Worm (Caenorhabditis elegans) whole organism, young adult: ENCODE measurements around the gene cpar-1.
A peak's percentile ranks its signal among the peaks of the same experiment; 100 is the strongest.

ENCODE experiments used
- C17E4.6 ChIP-seq: fragments of 200-800 bp; sonication (Bioruptor generic); IDR thresholded peaks from 2 replicates; pipeline ENCODE4 v1.3.6; 2022; ENCODE audit warnings: missing genetic modification reagents, missing genetic modification characterization, missing compliant biosample characterization
- Y67H2A.10 ChIP-seq: fragments of 200-800 bp; sonication (Bioruptor generic); conservative IDR thresholded peaks from 2 replicates; pipeline ENCODE4 v1.3.6; 2022; ENCODE audit warnings: missing genetic modification reagents, missing genetic modification characterization, missing compliant biosample characterization
- ama-1 ChIP-seq, 3 experiments: fragments of 150-350 bp in 1 of 3; sonication (generic microtip) in 2 of 3; optimal IDR thresholded peaks; 2 replicates each; lab custom pipeline; 2014 to 2018; ENCODE audit warnings: missing biosample characterization in 2 of 3, missing genetic modification characterization in 2 of 3, missing genetic modification reagents in 2 of 3
- attf-6 ChIP-seq: fragments of 200-800 bp; sonication (Bioruptor generic); IDR thresholded peaks from 2 replicates; pipeline ENCODE4 v1.3.6; 2022; ENCODE audit warnings: missing genetic modification reagents, missing genetic modification characterization, missing compliant biosample characterization
- dpl-1 ChIP-seq: fragments of 150-350 bp; optimal IDR thresholded peaks from 2 replicates; lab custom pipeline; 2014; ENCODE audit warnings: missing biosample characterization, missing genetic modification reagents, missing genetic modification characterization
- hrde-1 ChIP-seq: sonication (generic microtip); optimal IDR thresholded peaks from 2 replicates; lab custom pipeline; 2016; ENCODE audit warnings: missing genetic modification characterization, mild to moderate bottlenecking, missing compliant biosample characterization, moderate library complexity, missing genotype, missing genetic modification reagents, borderline replicate concordance
- mcd-1 ChIP-seq: fragments of 200-800 bp; sonication (Bioruptor generic); IDR thresholded peaks from 2 replicates; pipeline ENCODE4 v1.3.6; 2022; ENCODE audit warnings: missing genetic modification reagents, missing genetic modification characterization, missing compliant biosample characterization
- mes-4 ChIP-seq: sonication (generic microtip); optimal IDR thresholded peaks from 2 replicates; lab custom pipeline; 2016; ENCODE audit warnings: missing genotype, missing genetic modification characterization, missing compliant biosample characterization
- nfya-2 ChIP-seq: fragments of 200-800 bp; sonication (Bioruptor generic); IDR thresholded peaks from 2 replicates; pipeline ENCODE4 v1.3.6; 2022; ENCODE audit warnings: missing genetic modification reagents, missing genetic modification characterization, missing compliant biosample characterization
- nhr-27 ChIP-seq: fragments of 200-800 bp; sonication (Bioruptor generic); optimal IDR thresholded peaks from 2 replicates; lab custom pipeline; 2018; ENCODE audit warnings: mild to moderate bottlenecking, missing genetic modification characterization, moderate library complexity, missing compliant biosample characterization
- snpc-1.3 ChIP-seq: sonication (generic microtip); optimal IDR thresholded peaks from 2 replicates; lab custom pipeline; 2017; ENCODE audit warnings: missing genetic modification characterization, mild to moderate bottlenecking, missing compliant biosample characterization, antibody characterized with exemption, moderate library complexity, missing genotype, missing genetic modification reagents; ENCODE audit not compliant: insufficient read depth
- ztf-26 ChIP-seq: sonication (generic microtip); optimal IDR thresholded peaks from 2 replicates; lab custom pipeline; 2017; ENCODE audit warnings: missing genetic modification characterization, missing compliant biosample characterization

ce11 chrIII:9433576-9434107 lies at the start of gene cpar-1:
- TF ChIP-seq ama-1 (optimal IDR thresholded peaks at IDR 0.05; lab: Kevin White, UChicago) (no peak), ama-1 (GFP tag; optimal IDR thresholded peaks at IDR 0.05; lab: Kevin White, UChicago) (no peak), nhr-27 (tag; lab: Kevin White, UChicago) (no peak), dpl-1 (GFP tag; lab: Kevin White, UChicago) (peak; percentile 61), attf-6 (GFP tag; lab: Robert Waterston, UW) (no peak), C17E4.6 (GFP tag; lab: Robert Waterston, UW) (no peak), hrde-1 (no peak), nfya-2 (GFP tag; lab: Robert Waterston, UW) (no peak), snpc-1.3 (tag; lab: Kevin White, UChicago) (no peak), mes-4 (tag; lab: Kevin White, UChicago) (no peak), ztf-26 (tag; lab: Kevin White, UChicago) (no peak), mcd-1 (GFP tag; lab: Robert Waterston, UW) (no peak; the same call in 1 of the 2 replicates), Y67H2A.10 (GFP tag; lab: Robert Waterston, UW) (no peak)
